Worm (Caenorhabditis elegans): Measurements from ENCODE around the gene W09G12.7.
"Not testable (repeated sequence)": the region's sequence is repeated elsewhere in the genome, so short reads cannot be mapped to it uniquely, and the experiment has no call there.

DNA sequence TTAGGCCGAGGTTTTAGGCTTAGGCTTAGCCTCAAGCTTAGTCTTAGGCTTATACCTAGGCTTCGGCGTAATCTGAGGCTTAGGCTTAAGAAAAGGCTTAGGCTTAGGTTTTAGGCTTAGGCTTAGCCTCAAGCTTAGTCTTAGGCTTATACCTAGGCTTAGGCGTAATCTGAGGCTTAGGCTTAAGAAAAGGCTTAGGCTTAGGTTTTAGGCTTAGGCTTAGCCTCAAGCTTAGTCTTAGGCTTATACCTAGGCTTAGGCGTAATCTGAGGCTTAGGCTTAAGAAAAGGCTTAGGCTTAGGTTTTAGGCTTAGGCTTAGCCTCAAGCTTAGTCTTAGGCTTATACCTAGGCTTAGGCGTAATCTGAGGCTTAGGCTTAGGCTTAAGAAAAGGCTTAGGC is 11.6 kb upstream of the W09G12.7 start:
- not testable (repeated sequence) for TF ChIP-seq hnd-1 (tag; optimal IDR thresholded peaks at IDR 0.05); ama-1 (optimal IDR thresholded peaks at IDR 0.05); ceh-13 (GFP tag; optimal IDR thresholded peaks at IDR 0.05); ets-7 (tag; optimal IDR thresholded peaks at IDR 0.05); hmbx-1 (tag; optimal IDR thresholded peaks at IDR 0.05); tbx-11 (GFP tag; IDR thresholded peaks at IDR 0.05); hmg-4 (GFP tag; optimal IDR thresholded peaks at IDR 0.05); flt-1 (GFP tag; IDR thresholded peaks at IDR 0.05); sea-1 (GFP tag; conservative IDR thresholded peaks at IDR 0.05); tbx-37 (GFP tag; conservative IDR thresholded peaks at IDR 0.05); B0310.2 (tag; optimal IDR thresholded peaks at IDR 0.05)
- peak; percentile 72 for TF ChIP-seq ceh-36 (tag; optimal IDR thresholded peaks at IDR 0.05)
